Worm (Caenorhabditis elegans) whole organism, L4 larva: ENCODE measurements around the gene C18E9.8.

Experiments used
- Y75B8A.6 ChIP-seq: fragments of 200-800 bp; sonication (Bioruptor generic); IDR thresholded peaks from 2 replicates; pipeline ENCODE4 v1.3.6; 2022; ENCODE audit warnings: missing genetic modification reagents, missing genetic modification characterization, missing compliant biosample characterization
- ama-1 ChIP-seq: fragments of 150-350 bp; optimal IDR thresholded peaks from 2 replicates; lab custom pipeline; 2014; ENCODE audit warnings: inconsistent platforms, mixed read lengths
- ceh-32 ChIP-seq: sonication (generic microtip); optimal IDR thresholded peaks from 2 replicates; lab custom pipeline; 2016; ENCODE audit warnings: mild to moderate bottlenecking, missing genetic modification characterization, missing compliant biosample characterization; ENCODE audit not compliant: poor library complexity
- ceh-82 ChIP-seq: sonication (generic microtip); optimal IDR thresholded peaks from 2 replicates; lab custom pipeline; 2017; ENCODE audit warnings: missing biosample characterization, missing genetic modification characterization
- dmd-8 ChIP-seq: fragments of 200-800 bp; sonication (Bioruptor generic); IDR thresholded peaks from 2 replicates; pipeline ENCODE4 v1.3.6; 2022; ENCODE audit warnings: missing genetic modification characterization, missing compliant biosample characterization
- egl-27 ChIP-seq: sonication (generic microtip); optimal IDR thresholded peaks from 3 replicates; lab custom pipeline; 2017; ENCODE audit warnings: missing biosample characterization, missing genetic modification reagents, missing genetic modification characterization
- hlh-30 ChIP-seq: sonication (generic microtip); optimal IDR thresholded peaks from 2 replicates; lab custom pipeline; 2017; ENCODE audit warnings: antibody characterized with exemption, mild to moderate bottlenecking, missing genetic modification characterization, missing compliant biosample characterization; ENCODE audit not compliant: insufficient read depth
- nhr-25 ChIP-seq: sonication (generic microtip); optimal IDR thresholded peaks from 2 replicates; lab custom pipeline; 2017; ENCODE audit warnings: missing genetic modification characterization, mild to moderate bottlenecking, missing compliant biosample characterization, antibody characterized with exemption, moderate library complexity, borderline replicate concordance; ENCODE audit not compliant: insufficient read depth
- nhr-77 ChIP-seq: fragments of 150-350 bp; optimal IDR thresholded peaks from 2 replicates; lab custom pipeline; 2014; ENCODE audit warnings: missing biosample characterization, missing genetic modification characterization
- pha-4 ChIP-seq, 2 experiments: fragments of 150-350 bp in 1 of 2; fragments of 200-800 bp in 1 of 2; sonication (Bioruptor generic) in 1 of 2; IDR thresholded peaks in 1 of 2; optimal IDR thresholded peaks in 1 of 2; 2 replicates each; pipeline versions ENCODE4 v1.3.6 to Lab custom; 2014 to 2022; ENCODE audit warnings: missing genetic modification characterization in 2 of 2, missing genetic modification reagents in 2 of 2, missing biosample characterization in 1 of 2, missing compliant biosample characterization in 1 of 2
- snpc-4 ChIP-seq: fragments of 150-350 bp; optimal IDR thresholded peaks from 2 replicates; lab custom pipeline; 2014; ENCODE audit warnings: missing biosample characterization, missing genetic modification characterization
- spr-1 ChIP-seq: sonication (generic microtip); optimal IDR thresholded peaks from 2 replicates; lab custom pipeline; 2016; ENCODE audit warnings: mild to moderate bottlenecking, missing genetic modification characterization, missing compliant biosample characterization

DNA sequence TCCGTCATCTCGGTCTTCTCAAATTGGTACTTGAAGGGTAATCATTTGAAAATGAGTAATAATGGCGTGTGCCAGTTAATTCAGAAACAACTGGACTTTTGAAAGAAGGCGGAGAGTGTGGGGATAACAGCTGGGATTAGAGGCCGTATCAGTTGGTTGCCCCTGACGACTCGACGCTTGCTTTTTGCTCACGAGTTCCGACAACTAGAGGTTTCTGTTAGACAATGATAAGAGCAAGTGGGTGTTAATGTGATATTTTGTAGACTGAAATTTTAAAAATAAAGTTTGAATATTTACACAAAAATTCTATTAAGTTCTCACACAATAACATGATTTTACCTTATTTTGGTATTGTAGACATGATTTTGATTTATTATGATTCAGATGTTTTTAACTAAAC, 17.2 kb upstream of the C18E9.8 start, which contains the start of gene F44G4.7:
- TF ChIP-seq snpc-4 (tag; lab: Kevin White, UChicago) (no peak), hlh-30 (tag; lab: Kevin White, UChicago) (no peak), spr-1 (no peak), pha-4 (GFP tag; IDR thresholded peaks at IDR 0.05; lab: Robert Waterston, UW) (no peak), pha-4 (tag; optimal IDR thresholded peaks at IDR 0.05; lab: Kevin White, UChicago) (no peak), egl-27 (no peak), ama-1 (lab: Kevin White, UChicago) (no peak), Y75B8A.6 (GFP tag; lab: Robert Waterston, UW) (no peak), dmd-8 (no peak), ceh-32 (no peak), nhr-77 (tag; lab: Kevin White, UChicago) (no peak), ceh-82 (tag; lab: Kevin White, UChicago) (no peak), nhr-25 (tag; lab: Kevin White, UChicago) (no peak)
